Worm (Caenorhabditis elegans) whole organism, L2 larva: Measurements from ENCODE around the gene T16A1.2.

Experiments
- F13H6.1 ChIP-seq: sonication (generic microtip); optimal IDR thresholded peaks from 2 replicates; lab custom pipeline; 2016; ENCODE audit warnings: missing genetic modification characterization, missing compliant biosample characterization
- R02D3.7 ChIP-seq: fragments of 150-350 bp; optimal IDR thresholded peaks from 2 replicates; lab custom pipeline; 2014; ENCODE audit warnings: missing biosample characterization, missing genetic modification characterization
- ZK546.5 ChIP-seq: sonication (generic microtip); optimal IDR thresholded peaks from 2 replicates; lab custom pipeline; 2017; ENCODE audit warnings: missing biosample characterization, missing genetic modification characterization
- alr-1 ChIP-seq: fragments of 150-350 bp; optimal IDR thresholded peaks from 2 replicates; lab custom pipeline; 2014; ENCODE audit warnings: missing biosample characterization, missing genetic modification characterization
- aly-2 ChIP-seq: fragments of 150-350 bp; optimal IDR thresholded peaks from 2 replicates; lab custom pipeline; 2014; ENCODE audit warnings: missing biosample characterization, missing genetic modification characterization
- ama-1 ChIP-seq: fragments of 150-350 bp; optimal IDR thresholded peaks from 2 replicates; lab custom pipeline; 2018; ENCODE audit warnings: inconsistent platforms
- blmp-1 ChIP-seq: sonication (generic microtip); optimal IDR thresholded peaks from 2 replicates; lab custom pipeline; 2017; ENCODE audit warnings: missing genetic modification characterization, mild to moderate bottlenecking, missing compliant biosample characterization, antibody characterized with exemption, moderate library complexity; ENCODE audit not compliant: insufficient read depth
- ceh-16 ChIP-seq: fragments of 150-350 bp; optimal IDR thresholded peaks from 2 replicates; lab custom pipeline; 2014; ENCODE audit warnings: missing biosample characterization, missing genetic modification characterization
- crh-2 ChIP-seq: sonication (generic microtip); optimal IDR thresholded peaks from 2 replicates; lab custom pipeline; 2017; ENCODE audit warnings: missing biosample characterization, missing genetic modification characterization
- dmd-4 ChIP-seq: sonication (generic microtip); optimal IDR thresholded peaks from 2 replicates; lab custom pipeline; 2017; ENCODE audit warnings: missing biosample characterization, missing genetic modification characterization
- egl-27 ChIP-seq: sonication (generic microtip); optimal IDR thresholded peaks from 3 replicates; lab custom pipeline; 2017; ENCODE audit warnings: missing biosample characterization, missing genetic modification reagents, missing genetic modification characterization
- elt-1 ChIP-seq: fragments of 150-350 bp; optimal IDR thresholded peaks from 2 replicates; lab custom pipeline; 2014; ENCODE audit warnings: missing biosample characterization, missing genetic modification characterization
- elt-3 ChIP-seq: sonication (generic microtip); optimal IDR thresholded peaks from 2 replicates; lab custom pipeline; 2017; ENCODE audit warnings: missing biosample characterization, missing genetic modification characterization
- fos-1 ChIP-seq: fragments of 150-350 bp; optimal IDR thresholded peaks from 2 replicates; lab custom pipeline; 2014; ENCODE audit warnings: missing biosample characterization, missing genetic modification characterization
- lin-39 ChIP-seq: fragments of 150-350 bp; optimal IDR thresholded peaks from 2 replicates; lab custom pipeline; 2014; ENCODE audit warnings: missing biosample characterization, missing genetic modification reagents, missing genetic modification characterization
- lsy-2 ChIP-seq, 2 experiments: fragments of 150-350 bp in 1 of 2; sonication (generic microtip) in 1 of 2; optimal IDR thresholded peaks; 2 replicates each; lab custom pipeline; 2014 to 2017; ENCODE audit warnings: missing biosample characterization in 2 of 2, missing genetic modification characterization in 2 of 2
- mbf-1 ChIP-seq: sonication (generic microtip); optimal IDR thresholded peaks from 2 replicates; lab custom pipeline; 2017; ENCODE audit warnings: missing biosample characterization, missing genetic modification characterization
- mdl-1 ChIP-seq, 2 experiments: fragments of 150-350 bp in 1 of 2; sonication (generic microtip) in 1 of 2; optimal IDR thresholded peaks; 2 replicates each; lab custom pipeline; 2017; ENCODE audit warnings: missing biosample characterization in 2 of 2, missing genetic modification characterization in 2 of 2
- nhr-11 ChIP-seq: fragments of 150-350 bp; optimal IDR thresholded peaks from 2 replicates; lab custom pipeline; 2014; ENCODE audit warnings: missing biosample characterization, missing genetic modification characterization
- nhr-12 ChIP-seq: fragments of 150-350 bp; optimal IDR thresholded peaks from 2 replicates; lab custom pipeline; 2014; ENCODE audit warnings: missing biosample characterization, missing genetic modification characterization
- nhr-129 ChIP-seq: fragments of 150-350 bp; optimal IDR thresholded peaks from 2 replicates; lab custom pipeline; 2014; ENCODE audit warnings: missing biosample characterization, missing genetic modification characterization
- nhr-23 ChIP-seq: fragments of 150-350 bp; optimal IDR thresholded peaks from 2 replicates; lab custom pipeline; 2014; ENCODE audit warnings: missing biosample characterization, missing genetic modification reagents, missing genetic modification characterization
- nhr-237 ChIP-seq: fragments of 150-350 bp; optimal IDR thresholded peaks from 2 replicates; lab custom pipeline; 2014; ENCODE audit warnings: missing biosample characterization, missing genetic modification characterization
- nhr-25 ChIP-seq: fragments of 150-350 bp; sonication (generic microtip); optimal IDR thresholded peaks from 3 replicates; lab custom pipeline; 2014; ENCODE audit warnings: missing biosample characterization, missing genetic modification characterization
- nhr-6 ChIP-seq: fragments of 150-350 bp; optimal IDR thresholded peaks from 2 replicates; lab custom pipeline; 2014; ENCODE audit warnings: missing biosample characterization, missing genetic modification characterization
- nhr-77 ChIP-seq: fragments of 150-350 bp; optimal IDR thresholded peaks from 2 replicates; lab custom pipeline; 2014; ENCODE audit warnings: missing biosample characterization, missing genetic modification characterization
- peb-1 ChIP-seq: fragments of 150-350 bp; optimal IDR thresholded peaks from 2 replicates; lab custom pipeline; 2014; ENCODE audit warnings: missing biosample characterization, missing genetic modification characterization
- sem-4 ChIP-seq: fragments of 150-350 bp; optimal IDR thresholded peaks from 2 replicates; lab custom pipeline; 2014; ENCODE audit warnings: missing biosample characterization, missing genetic modification reagents, missing genetic modification characterization
- skn-1 ChIP-seq: sonication (generic microtip); optimal IDR thresholded peaks from 2 replicates; lab custom pipeline; 2017; ENCODE audit warnings: missing biosample characterization, missing genetic modification characterization
- sma-9 ChIP-seq, 2 experiments: fragments of 150-350 bp in 1 of 2; sonication (generic microtip) in 1 of 2; optimal IDR thresholded peaks; 2 replicates each; lab custom pipeline; 2014 to 2016; ENCODE audit warnings: missing genetic modification characterization in 2 of 2, mild to moderate bottlenecking in 1 of 2, missing biosample characterization in 1 of 2, missing compliant biosample characterization in 1 of 2, missing genetic modification reagents in 1 of 2, moderate library complexity in 1 of 2
- snpc-4 ChIP-seq: fragments of 150-350 bp; optimal IDR thresholded peaks from 2 replicates; lab custom pipeline; 2014; ENCODE audit warnings: missing biosample characterization, missing genetic modification characterization
- unc-55 ChIP-seq: fragments of 150-350 bp; sonication (generic microtip); optimal IDR thresholded peaks from 3 replicates; lab custom pipeline; 2014; ENCODE audit warnings: missing biosample characterization, missing genetic modification reagents, missing genetic modification characterization
- ztf-1 ChIP-seq: fragments of 200-800 bp; sonication (Bioruptor generic); conservative IDR thresholded peaks from 2 replicates; pipeline ENCODE4 v1.3.6; 2022; ENCODE audit warnings: missing genetic modification characterization, missing compliant biosample characterization
- ztf-11 ChIP-seq: sonication (generic microtip); optimal IDR thresholded peaks from 2 replicates; lab custom pipeline; 2017; ENCODE audit warnings: missing biosample characterization, missing genetic modification characterization
- ztf-4 ChIP-seq: fragments of 150-350 bp; optimal IDR thresholded peaks from 2 replicates; lab custom pipeline; 2014; ENCODE audit warnings: missing biosample characterization, missing genetic modification characterization

T16A1.2 gene

ce11 chrII:2122091-2122490, 26.7 kb downstream of the T16A1.2 start, which contains the start of gene math-37:
Gene math-37 (minus strand): TSS chrII:2122191.
- TF ChIP-seq fos-1 (peak; percentile 48), peb-1 (tag; lab: Kevin White, UChicago) (no peak)

- TF ChIP-seq nhr-129 (tag; lab: Kevin White, UChicago) = no peak
- peak; percentile 76 for TF ChIP-seq fos-1
- TF ChIP-seq, all 48 proteins: peak for 1
Measured at ce11 chrII:2122762-2123161, 27.4 kb downstream of the T16A1.2 start.

ce11 chrII:2130770-2131169, 35.4 kb downstream of the T16A1.2 start, which contains the start of gene sdz-28:
Gene sdz-28 (plus strand): TSS chrII:2131070.
- TF ChIP-seq R02D3.7 (tag; lab: Kevin White, UChicago) (no peak), nhr-77 (tag; lab: Kevin White, UChicago) (no peak), peb-1 (tag; lab: Kevin White, UChicago) (no peak)

- TF ChIP-seq sma-9 (GFP tag; optimal IDR thresholded peaks at IDR 0.05; lab: Kevin White, UChicago) (no peak), sma-9 (tag; optimal IDR thresholded peaks at IDR 0.05; lab: Kevin White, UChicago) (no peak), R02D3.7 (tag; lab: Kevin White, UChicago) (no peak), ZK546.5 (no peak), ceh-16 (tag; lab: Kevin White, UChicago) (no peak), ama-1 (lab: Kevin White, UChicago) (no peak), fos-1 (no peak), elt-1 (tag; lab: Kevin White, UChicago) (no peak), F13H6.1 (no peak), alr-1 (tag; lab: Kevin White, UChicago) (no peak), elt-3 (no peak), snpc-4 (tag; lab: Kevin White, UChicago) (no peak), nhr-11 (no peak), ztf-11 (tag; lab: Kevin White, UChicago) (no peak), skn-1 (no peak), dmd-4 (tag; lab: Kevin White, UChicago) (no peak), nhr-23 (tag; lab: Kevin White, UChicago) (no peak), mbf-1 (no peak), nhr-12 (tag; lab: Kevin White, UChicago) (no peak), mdl-1 (tag; optimal IDR thresholded peaks at IDR 0.05; lab: Kevin White, UChicago) (no peak)
- TF ChIP-seq, all 48 proteins: peak for 0
Measured at ce11 chrII:2135604-2136003, 40.2 kb downstream of the T16A1.2 start, which contains the start of gene hpo-7. Gene hpo-7 (minus strand): TSS chrII:2135704.

ce11 chrII:2137235-2137634, 41.8 kb downstream of the T16A1.2 start, which contains the start of gene C40A11.4:
Gene C40A11.4 (plus strand): TSS chrII:2137422.
- TF ChIP-seq mbf-1 (no peak), snpc-4 (tag; lab: Kevin White, UChicago) (no peak), blmp-1 (no peak), elt-3 (no peak), nhr-25 (no peak), ztf-11 (tag; lab: Kevin White, UChicago) (no peak), egl-27 (tag; lab: Kevin White, UChicago) (no peak), nhr-237 (no peak), peb-1 (tag; lab: Kevin White, UChicago) (no peak), nhr-12 (tag; lab: Kevin White, UChicago) (no peak), nhr-11 (no peak), lsy-2 (tag; optimal IDR thresholded peaks at IDR 0.05; lab: Kevin White, UChicago) (no peak), crh-2 (no peak), F13H6.1 (no peak), unc-55 (GFP tag; lab: Kevin White, UChicago) (no peak), ztf-4 (tag; lab: Kevin White, UChicago) (no peak)

ce11 chrII:2138901-2139300, 43.5 kb downstream of the T16A1.2 start:
- TF ChIP-seq aly-2 (tag; lab: Kevin White, UChicago) = no peak
- no peak for TF ChIP-seq nhr-25
- no peak for TF ChIP-seq nhr-6
- no peak for TF ChIP-seq crh-2
- no peak for TF ChIP-seq ztf-1 (GFP tag; lab: Robert Waterston, UW)
- TF ChIP-seq F13H6.1 = no peak
- no peak for TF ChIP-seq elt-3
- no peak for TF ChIP-seq unc-55 (GFP tag; lab: Kevin White, UChicago)
- TF ChIP-seq lin-39 (tag; lab: Kevin White, UChicago) = no peak
- TF ChIP-seq sem-4 (tag; lab: Kevin White, UChicago) = no peak
